Fruit fly (Drosophila melanogaster) whole organism, embryonic: ENCODE results near the gene CG13258.

ENCODE experiments used
- Asciz ChIP-seq: fragments of 200-800 bp; sonication (Bioruptor generic); optimal IDR thresholded peaks from 2 replicates; lab custom pipeline; 2017; ENCODE audit warnings: missing biosample characterization, mild to moderate bottlenecking, missing genetic modification characterization, missing genetic modification reagents
- Bdp1 ChIP-seq: fragments of 200-800 bp; sonication (Bioruptor generic); optimal IDR thresholded peaks from 3 replicates; lab custom pipeline; 2016; ENCODE audit warnings: missing biosample characterization, missing genetic modification characterization
- CG11247 ChIP-seq: fragments of 200-800 bp; sonication (Bioruptor generic); IDR thresholded peaks from 2 replicates; pipeline ENCODE4 v1.3.6; 2022; ENCODE audit warnings: missing biosample characterization, missing genetic modification characterization
- CG11723 ChIP-seq: fragments of 200-800 bp; sonication (Bioruptor generic); optimal IDR thresholded peaks from 2 replicates; lab custom pipeline; 2017; ENCODE audit warnings: missing biosample characterization, mild to moderate bottlenecking, missing genetic modification characterization
- CG16815 ChIP-seq: fragments of 200-800 bp; sonication (Bioruptor generic); optimal IDR thresholded peaks from 3 replicates; lab custom pipeline; 2017; ENCODE audit warnings: missing biosample characterization, mild to moderate bottlenecking, missing genetic modification characterization
- CG1792 ChIP-seq: fragments of 200-800 bp; sonication (Bioruptor generic); optimal IDR thresholded peaks from 2 replicates; lab custom pipeline; 2016; ENCODE audit warnings: missing biosample characterization, missing genetic modification characterization
- CG3065 ChIP-seq: fragments of 200-800 bp; sonication (Bioruptor generic); optimal IDR thresholded peaks from 2 replicates; lab custom pipeline; 2016; ENCODE audit warnings: missing biosample characterization, missing genetic modification characterization
- CG32532 ChIP-seq: fragments of 200-800 bp; sonication (Bioruptor generic); IDR thresholded peaks from 2 replicates; pipeline ENCODE4 v1.3.6; 2022; ENCODE audit warnings: missing biosample characterization, missing genetic modification characterization
- CG5180 ChIP-seq: fragments of 200-800 bp; sonication (Bioruptor generic); optimal IDR thresholded peaks from 3 replicates; lab custom pipeline; 2017; ENCODE audit warnings: missing biosample characterization, missing genetic modification characterization, mild to moderate bottlenecking, moderate library complexity, missing genetic modification reagents
- CG6272 ChIP-seq: fragments of 200-800 bp; sonication (Bioruptor generic); IDR thresholded peaks from 2 replicates; pipeline ENCODE4 v1.3.6; 2022; ENCODE audit warnings: missing biosample characterization, missing genetic modification characterization
- CG8089 ChIP-seq: fragments of 200-800 bp; sonication (Bioruptor generic); optimal IDR thresholded peaks from 3 replicates; lab custom pipeline; 2016; ENCODE audit warnings: missing biosample characterization, missing genetic modification characterization
- CG8359 ChIP-seq: fragments of 200-800 bp; sonication (Bioruptor generic); optimal IDR thresholded peaks from 2 replicates; lab custom pipeline; 2017; ENCODE audit warnings: missing biosample characterization, mild to moderate bottlenecking, missing genetic modification characterization, borderline replicate concordance
- CG8478 ChIP-seq: fragments of >200 bp; optimal IDR thresholded peaks from 2 replicates; lab custom pipeline; 2018
- CG8944 ChIP-seq: fragments of 200-800 bp; sonication (Bioruptor generic); optimal IDR thresholded peaks from 3 replicates; lab custom pipeline; 2016; ENCODE audit warnings: missing biosample characterization, missing genetic modification characterization
- CG9876 ChIP-seq: fragments of 200-800 bp; sonication (Bioruptor generic); optimal IDR thresholded peaks from 2 replicates; lab custom pipeline; 2016; ENCODE audit warnings: missing biosample characterization, missing genetic modification characterization
- D19B ChIP-seq: fragments of 200-800 bp; sonication (Bioruptor generic); optimal IDR thresholded peaks from 2 replicates; lab custom pipeline; 2017; ENCODE audit warnings: missing biosample characterization, mild to moderate bottlenecking, missing genetic modification characterization
- Dbx ChIP-seq: fragments of 200-800 bp; sonication (Bioruptor generic); IDR thresholded peaks from 3 replicates; pipeline ENCODE4 v1.3.6; 2022; ENCODE audit warnings: missing biosample characterization, missing genetic modification characterization
- Deaf1 ChIP-seq: fragments of 200-800 bp; optimal IDR thresholded peaks from 3 replicates; lab custom pipeline; 2019; ENCODE audit warnings: missing biosample characterization, mild to moderate bottlenecking, missing genetic modification characterization, moderate library complexity
- E2f2 ChIP-seq: fragments of 200-800 bp; sonication (Bioruptor generic); IDR thresholded peaks from 2 replicates; pipeline ENCODE4 v1.3.6; 2022; ENCODE audit warnings: missing biosample characterization, missing genetic modification characterization
- Hand ChIP-seq: fragments of 200-800 bp; sonication (Bioruptor generic); optimal IDR thresholded peaks from 2 replicates; lab custom pipeline; 2017; ENCODE audit warnings: mild to moderate bottlenecking, missing biosample characterization, missing genetic modification reagents, missing genetic modification characterization
- Hr39 ChIP-seq: fragments of >200 bp; optimal IDR thresholded peaks from 2 replicates; lab custom pipeline; 2017
- Med ChIP-seq: fragments of 200-800 bp; sonication (Bioruptor generic); peaks from one replicate; lab custom pipeline; 2016; ENCODE audit warnings: missing biosample characterization, missing genetic modification characterization, mild to moderate bottlenecking, inconsistent platforms, moderate library complexity
- Neu2 ChIP-seq: fragments of 200-800 bp; sonication (Bioruptor generic); optimal IDR thresholded peaks from 3 replicates; lab custom pipeline; 2016; ENCODE audit warnings: missing biosample characterization, missing genetic modification characterization, borderline replicate concordance
- NfI ChIP-seq: fragments of 200-800 bp; sonication (Bioruptor generic); optimal IDR thresholded peaks from 3 replicates; lab custom pipeline; 2018; ENCODE audit warnings: missing biosample characterization, mild to moderate bottlenecking, missing genetic modification characterization, moderate library complexity
- Rx ChIP-seq: fragments of 200-800 bp; sonication (Bioruptor generic); IDR thresholded peaks from 2 replicates; pipeline ENCODE4 v1.3.6; 2022; ENCODE audit warnings: missing biosample characterization, missing genetic modification characterization
- Trl ChIP-seq, 3 experiments: fragments of >200 bp in 2 of 3; fragments of 200-800 bp in 1 of 3; sonication (Bioruptor generic) in 1 of 3; optimal IDR thresholded peaks; 2 replicates in 1 of 3; 3 replicates in 2 of 3; lab custom pipeline; 2016 to 2017; ENCODE audit warnings: missing biosample characterization in 1 of 3, missing genetic modification characterization in 1 of 3
- bcd ChIP-seq: fragments of 200-800 bp; sonication (Bioruptor generic); optimal IDR thresholded peaks from 2 replicates; lab custom pipeline; 2017; ENCODE audit warnings: missing biosample characterization, mild to moderate bottlenecking, missing genetic modification characterization
- chif ChIP-seq, 2 experiments: fragments of 200-800 bp; sonication (Bioruptor generic); optimal IDR thresholded peaks; 3 replicates each; lab custom pipeline; 2016; ENCODE audit warnings: missing biosample characterization in 2 of 2, missing genetic modification characterization in 2 of 2
- corto ChIP-seq: fragments of 200-800 bp; sonication (Bioruptor generic); optimal IDR thresholded peaks from 2 replicates; lab custom pipeline; 2016; ENCODE audit warnings: missing biosample characterization, mild to moderate bottlenecking, missing genetic modification characterization, moderate library complexity
- disco-r ChIP-seq: fragments of 200-800 bp; sonication (Bioruptor generic); optimal IDR thresholded peaks from 2 replicates; lab custom pipeline; 2016; ENCODE audit warnings: missing biosample characterization, missing genetic modification characterization
- dm ChIP-seq: fragments of 200-800 bp; sonication (Bioruptor generic); optimal IDR thresholded peaks from 3 replicates; lab custom pipeline; 2016; ENCODE audit warnings: missing biosample characterization, missing genetic modification characterization
- fd64A ChIP-seq: fragments of 200-800 bp; sonication (Bioruptor generic); optimal IDR thresholded peaks from 3 replicates; lab custom pipeline; 2018; ENCODE audit warnings: missing biosample characterization, mild to moderate bottlenecking, missing genetic modification characterization
- gsb-n ChIP-seq: fragments of 200-800 bp; sonication (Bioruptor generic); optimal IDR thresholded peaks from 3 replicates; lab custom pipeline; 2018; ENCODE audit warnings: missing biosample characterization, mild to moderate bottlenecking, missing genetic modification characterization
- gt ChIP-seq: fragments of 200-800 bp; sonication (Bioruptor generic); IDR thresholded peaks from 2 replicates; pipeline ENCODE4 v1.3.6; 2022; ENCODE audit warnings: missing biosample characterization, missing genetic modification characterization
- insv ChIP-seq, 2 experiments: fragments of 200-800 bp; sonication (Bioruptor generic); optimal IDR thresholded peaks; 3 replicates each; lab custom pipeline; 2016 to 2018; ENCODE audit warnings: missing biosample characterization in 2 of 2, missing genetic modification characterization in 2 of 2
- kah ChIP-seq: fragments of 200-800 bp; sonication (Bioruptor generic); optimal IDR thresholded peaks from 2 replicates; lab custom pipeline; 2018; ENCODE audit warnings: missing biosample characterization, mild to moderate bottlenecking, missing genetic modification characterization
- ken ChIP-seq: fragments of 200-800 bp; sonication (Bioruptor generic); IDR thresholded peaks from 3 replicates; pipeline ENCODE4 v1.3.6; 2022; ENCODE audit warnings: missing biosample characterization, missing genetic modification characterization
- nerfin-1 ChIP-seq: fragments of 200-800 bp; sonication (Bioruptor generic); optimal IDR thresholded peaks from 3 replicates; lab custom pipeline; 2019; ENCODE audit warnings: missing biosample characterization, mild to moderate bottlenecking, missing genetic modification characterization, moderate library complexity
- oc ChIP-seq: fragments of 200-800 bp; sonication (Bioruptor generic); optimal IDR thresholded peaks from 2 replicates; lab custom pipeline; 2018; ENCODE audit warnings: missing biosample characterization, mild to moderate bottlenecking, missing genetic modification characterization, moderate library complexity
- odd ChIP-seq: fragments of 200-800 bp; sonication (Bioruptor generic); optimal IDR thresholded peaks from 2 replicates; lab custom pipeline; 2017; ENCODE audit warnings: missing biosample characterization, mild to moderate bottlenecking, missing genetic modification characterization
- org-1 ChIP-seq: fragments of 200-800 bp; sonication (Bioruptor generic); optimal IDR thresholded peaks from 2 replicates; lab custom pipeline; 2017; ENCODE audit warnings: missing biosample characterization, missing genetic modification characterization
- p53 ChIP-seq: fragments of 200-800 bp; sonication (Bioruptor generic); optimal IDR thresholded peaks from 2 replicates; lab custom pipeline; 2016; ENCODE audit warnings: missing biosample characterization, missing genetic modification characterization
- pb ChIP-seq: fragments of 200-800 bp; sonication (Bioruptor generic); optimal IDR thresholded peaks from 3 replicates; lab custom pipeline; 2016; ENCODE audit warnings: missing biosample characterization, missing genetic modification characterization
- prd ChIP-seq, 3 experiments: fragments of >200 bp in 2 of 3; fragments of 200-800 bp in 1 of 3; sonication (Bioruptor generic) in 1 of 3; optimal IDR thresholded peaks in 2 of 3; IDR thresholded peaks in 1 of 3; 2 replicates in 2 of 3; 3 replicates in 1 of 3; pipeline versions ENCODE4 v1.3.6 to Lab custom; 2017 to 2022; ENCODE audit warnings: missing biosample characterization in 1 of 3, missing genetic modification characterization in 1 of 3
- psq ChIP-seq: fragments of 200-800 bp; sonication (Bioruptor generic); optimal IDR thresholded peaks from 2 replicates; lab custom pipeline; 2017; ENCODE audit warnings: missing biosample characterization, missing genetic modification characterization
- pzg ChIP-seq: fragments of 200-800 bp; sonication (Bioruptor generic); optimal IDR thresholded peaks from 3 replicates; lab custom pipeline; 2018; ENCODE audit warnings: missing biosample characterization, mild to moderate bottlenecking, missing genetic modification characterization, moderate library complexity
- seq ChIP-seq: fragments of 200-800 bp; sonication (Bioruptor generic); IDR thresholded peaks from 2 replicates; pipeline ENCODE4 v1.3.6; 2022; ENCODE audit warnings: missing biosample characterization, missing genetic modification characterization
- sqz ChIP-seq: fragments of 200-800 bp; sonication (Bioruptor generic); optimal IDR thresholded peaks from 3 replicates; lab custom pipeline; 2018; ENCODE audit warnings: missing biosample characterization, mild to moderate bottlenecking, missing genetic modification characterization
- tll ChIP-seq, 2 experiments: fragments of 200-800 bp in 1 of 2; fragments of >200 bp in 1 of 2; sonication (Bioruptor generic) in 1 of 2; optimal IDR thresholded peaks; 2 replicates each; lab custom pipeline; 2017 to 2019; ENCODE audit warnings: missing biosample characterization in 2 of 2, missing genetic modification characterization in 2 of 2, mild to moderate bottlenecking in 1 of 2, moderate library complexity in 1 of 2
- unc-4 ChIP-seq: fragments of 200-800 bp; sonication (Bioruptor generic); IDR thresholded peaks from 2 replicates; pipeline ENCODE4 v1.3.6; 2022; ENCODE audit warnings: missing biosample characterization, missing genetic modification characterization; ENCODE audit not compliant: partially characterized antibody

CG13258 gene

dm6 chr2L:16287006-16287601 is 5.7 kb downstream of the CG13258 start:
- TF ChIP-seq Med (GFP tag; lab: Kevin White, UChicago) = peak; percentile 23
- no peak for TF ChIP-seq Bdp1
- peak in 1 of 2 experiments; percentile 38 for TF ChIP-seq tll (GFP tag; optimal IDR thresholded peaks at IDR 0.05; lab: Kevin White, UChicago)
- no peak for TF ChIP-seq CG16815 (GFP tag; lab: Kevin White, UChicago)
- TF ChIP-seq Asciz (GFP tag; lab: Kevin White, UChicago) = no peak
- TF ChIP-seq CG6272 (GFP tag; lab: Robert Waterston, UW) = no peak
- no peak for TF ChIP-seq gsb-n (tag; lab: Kevin White, UChicago)
- no peak for TF ChIP-seq odd (GFP tag; lab: Kevin White, UChicago)
- no peak for TF ChIP-seq ken (GFP tag; lab: Robert Waterston, UW)
- TF ChIP-seq corto (GFP tag; lab: Kevin White, UChicago) = no peak
- no peak for TF ChIP-seq Deaf1
- no peak for TF ChIP-seq unc-4
- peak; percentile 62 to 74 for TF ChIP-seq Trl (optimal IDR thresholded peaks at IDR 0.05; lab: Kevin White, UChicago)
- TF ChIP-seq Trl (GFP tag; optimal IDR thresholded peaks at IDR 0.05; lab: Kevin White, UChicago) = no peak
- no peak for TF ChIP-seq CG32532 (GFP tag; lab: Robert Waterston, UW)
- no peak for TF ChIP-seq CG9876
- TF ChIP-seq Neu2 (GFP tag; lab: Kevin White, UChicago) = no peak
- no peak for TF ChIP-seq seq (GFP tag; lab: Robert Waterston, UW)
- TF ChIP-seq Rx = no peak
- no peak for TF ChIP-seq pb
- TF ChIP-seq CG5180 = no peak
- TF ChIP-seq CG1792 (GFP tag; lab: Kevin White, UChicago) = no peak
- TF ChIP-seq p53 (GFP tag; lab: Kevin White, UChicago) = peak; percentile 99
- TF ChIP-seq CG8478 (lab: Kevin White, UChicago) = peak; percentile 43
- TF ChIP-seq nerfin-1 (tag; lab: Kevin White, UChicago) = no peak
- TF ChIP-seq NfI (GFP tag; lab: Kevin White, UChicago) = no peak
- no peak for TF ChIP-seq Dbx
- TF ChIP-seq insv (GFP tag; optimal IDR thresholded peaks at IDR 0.05; lab: Kevin White, UChicago) = no peak
- TF ChIP-seq CG8089 (GFP tag; lab: Kevin White, UChicago) = no peak
- no peak for TF ChIP-seq org-1 (GFP tag; lab: Kevin White, UChicago)
- TF ChIP-seq dm (GFP tag; lab: Kevin White, UChicago) = no peak
- no peak for TF ChIP-seq D19B
- TF ChIP-seq oc (tag; lab: Kevin White, UChicago) = no peak
- TF ChIP-seq CG11247 (GFP tag; lab: Robert Waterston, UW) = no peak
- no peak for TF ChIP-seq psq (GFP tag; lab: Kevin White, UChicago)
- TF ChIP-seq Hr39 = no peak
- no peak for TF ChIP-seq gt
- no peak for TF ChIP-seq sqz (GFP tag; lab: Kevin White, UChicago)
- no peak for TF ChIP-seq chif (GFP tag; optimal IDR thresholded peaks at IDR 0.05; lab: Kevin White, UChicago)
- TF ChIP-seq CG8359 (GFP tag; lab: Kevin White, UChicago) = peak; percentile 32
- no peak for TF ChIP-seq CG8944 (GFP tag; lab: Kevin White, UChicago)
- no peak for TF ChIP-seq disco-r (GFP tag; lab: Kevin White, UChicago)
- no peak for TF ChIP-seq bcd (GFP tag; lab: Kevin White, UChicago)
- TF ChIP-seq pzg (GFP tag; lab: Kevin White, UChicago) = no peak
- TF ChIP-seq CG3065 = no peak
- TF ChIP-seq fd64A (GFP tag; lab: Kevin White, UChicago) = peak; percentile 6
- no peak for TF ChIP-seq prd (optimal IDR thresholded peaks at IDR 0.05; lab: Kevin White, UChicago)
- TF ChIP-seq prd (GFP tag; IDR thresholded peaks at IDR 0.05; lab: Robert Waterston, UW) = no peak
- no peak for TF ChIP-seq Hand (GFP tag; lab: Kevin White, UChicago)
- no peak for TF ChIP-seq E2f2 (GFP tag; lab: Robert Waterston, UW)
- no peak for TF ChIP-seq kah (GFP tag; lab: Kevin White, UChicago)
- TF ChIP-seq CG11723 (GFP tag; lab: Kevin White, UChicago) = no peak
